Worm (Caenorhabditis elegans) whole organism, early embryonic: ENCODE results near the gene K05B2.2.

Source experiments
- B0310.2 ChIP-seq: sonication (generic microtip); optimal IDR thresholded peaks from 2 replicates; lab custom pipeline; 2016; ENCODE audit warnings: mild to moderate bottlenecking, missing genetic modification characterization, missing compliant biosample characterization
- F13C5.2 ChIP-seq: sonication (generic microtip); optimal IDR thresholded peaks from 2 replicates; lab custom pipeline; 2017; ENCODE audit warnings: mild to moderate bottlenecking, missing genetic modification characterization, inconsistent platforms, missing compliant biosample characterization
- aly-1 ChIP-seq: sonication (generic microtip); optimal IDR thresholded peaks from 2 replicates; lab custom pipeline; 2016; ENCODE audit warnings: missing genetic modification characterization, missing compliant biosample characterization
- ama-1 ChIP-seq: fragments of 150-350 bp; optimal IDR thresholded peaks from 2 replicates; lab custom pipeline; 2014
- ceh-13 ChIP-seq: fragments of 200-800 bp; sonication (Bioruptor generic); optimal IDR thresholded peaks from 2 replicates; lab custom pipeline; 2018; ENCODE audit warnings: mild to moderate bottlenecking, missing genetic modification characterization, missing compliant biosample characterization
- ceh-36 ChIP-seq: sonication (generic microtip); optimal IDR thresholded peaks from 2 replicates; lab custom pipeline; 2016; ENCODE audit warnings: missing genetic modification characterization, inconsistent platforms, missing compliant biosample characterization
- ets-7 ChIP-seq: sonication (generic microtip); optimal IDR thresholded peaks from 2 replicates; lab custom pipeline; 2016; ENCODE audit warnings: missing genotype, missing genetic modification characterization, missing compliant biosample characterization
- flt-1 ChIP-seq: fragments of 200-800 bp; sonication (Bioruptor generic); IDR thresholded peaks from 2 replicates; pipeline ENCODE4 v1.3.6; 2022; ENCODE audit warnings: missing genetic modification characterization, missing compliant biosample characterization
- hmbx-1 ChIP-seq: sonication (generic microtip); optimal IDR thresholded peaks from 2 replicates; lab custom pipeline; 2016; ENCODE audit warnings: mild to moderate bottlenecking, missing genetic modification characterization, missing compliant biosample characterization
- hmg-4 ChIP-seq: fragments of 200-800 bp; sonication (Bioruptor generic); optimal IDR thresholded peaks from 2 replicates; lab custom pipeline; 2018; ENCODE audit warnings: mild to moderate bottlenecking, missing genetic modification characterization, missing compliant biosample characterization
- hnd-1 ChIP-seq: sonication (generic microtip); optimal IDR thresholded peaks from 2 replicates; lab custom pipeline; 2016; ENCODE audit warnings: missing genetic modification characterization, missing compliant biosample characterization
- pes-1 ChIP-seq: fragments of 200-800 bp; sonication (Bioruptor generic); IDR thresholded peaks from 2 replicates; pipeline ENCODE4 v1.3.6; 2022; ENCODE audit warnings: missing genetic modification reagents, missing genetic modification characterization, missing compliant biosample characterization
- scrt-1 ChIP-seq: fragments of 200-800 bp; sonication (Bioruptor generic); IDR thresholded peaks from 2 replicates; pipeline ENCODE4 v1.3.6; 2022; ENCODE audit warnings: missing genetic modification characterization, missing compliant biosample characterization
- sea-1 ChIP-seq: fragments of 200-800 bp; sonication (Bioruptor generic); conservative IDR thresholded peaks from 2 replicates; pipeline ENCODE4 v1.3.6; 2022; ENCODE audit warnings: missing genetic modification characterization, missing compliant biosample characterization
- tbx-11 ChIP-seq: fragments of 200-800 bp; sonication (Bioruptor generic); IDR thresholded peaks from 2 replicates; pipeline ENCODE4 v1.3.6; 2022; ENCODE audit warnings: missing genetic modification characterization, missing compliant biosample characterization
- tbx-37 ChIP-seq: fragments of 200-800 bp; sonication (Bioruptor generic); conservative IDR thresholded peaks from 2 replicates; pipeline ENCODE4 v1.3.6; 2022; ENCODE audit warnings: missing genetic modification reagents, missing genetic modification characterization, missing compliant biosample characterization
- tra-4 ChIP-seq: sonication (generic microtip); optimal IDR thresholded peaks from 2 replicates; lab custom pipeline; 2017; ENCODE audit warnings: missing genetic modification characterization, missing compliant biosample characterization

K05B2.2 gene

ce11 chrX:4905804-4906203, at the start of gene K05B2.2:
Gene K05B2.2 (plus strand): TSS chrX:4906081.
- no peak for TF ChIP-seq F13C5.2 (tag; lab: Kevin White, UChicago)
- TF ChIP-seq aly-1 (tag; lab: Kevin White, UChicago) = no peak
- no peak for TF ChIP-seq tbx-37
- no peak for TF ChIP-seq flt-1 (GFP tag; lab: Robert Waterston, UW)
- no peak for TF ChIP-seq ceh-36 (tag; lab: Kevin White, UChicago)
- TF ChIP-seq scrt-1 (GFP tag; lab: Robert Waterston, UW) = no peak

DNA sequence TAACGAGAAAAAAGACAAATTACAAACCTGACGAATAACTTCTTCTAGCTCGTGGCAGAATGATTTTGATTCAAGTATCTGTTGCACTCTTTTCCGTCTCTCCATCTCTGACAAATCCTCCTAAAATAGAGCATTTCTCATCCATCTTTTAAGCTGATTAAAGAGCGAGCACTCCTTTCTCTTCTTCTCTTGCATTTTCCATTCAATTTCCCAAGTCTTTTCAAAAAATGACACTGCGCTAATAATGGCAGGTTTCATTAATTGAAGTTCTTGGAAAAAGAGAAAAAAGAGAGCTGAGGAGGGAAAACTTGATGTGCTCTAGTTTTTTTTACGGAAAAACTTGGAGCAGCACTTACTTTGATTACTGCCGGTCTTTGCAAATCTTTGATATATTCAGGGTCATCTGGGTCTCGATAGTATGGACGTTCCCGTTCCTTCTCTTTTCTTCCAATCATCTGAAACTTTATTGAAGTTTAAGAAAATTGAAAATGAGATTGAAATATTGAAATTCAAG, 46.2 kb upstream of the K05B2.2 start, which contains the start of gene add-1:
Gene add-1, minus strand, starts transcription at position 464 of the 514 bp plus-strand sequence.
- TF ChIP-seq pes-1 (GFP tag; lab: Robert Waterston, UW) (no peak), B0310.2 (tag; lab: Kevin White, UChicago) (no peak), ceh-13 (GFP tag; lab: Kevin White, UChicago) (no peak), ceh-36 (tag; lab: Kevin White, UChicago) (no peak), ets-7 (no peak)

- TF ChIP-seq ets-7 = no peak
- TF ChIP-seq pes-1 (GFP tag; lab: Robert Waterston, UW) = no peak
- no peak for TF ChIP-seq aly-1 (tag; lab: Kevin White, UChicago)
- TF ChIP-seq sea-1 (GFP tag; lab: Robert Waterston, UW) = no peak
- no peak for TF ChIP-seq ceh-36 (tag; lab: Kevin White, UChicago)
- TF ChIP-seq B0310.2 (tag; lab: Kevin White, UChicago) = no peak
- TF ChIP-seq tra-4 (tag; lab: Kevin White, UChicago) = no peak
- no peak for TF ChIP-seq hnd-1 (tag; lab: Kevin White, UChicago)
Measured at ce11 chrX:4861413-4861812, 44.5 kb upstream of the K05B2.2 start.

DNA sequence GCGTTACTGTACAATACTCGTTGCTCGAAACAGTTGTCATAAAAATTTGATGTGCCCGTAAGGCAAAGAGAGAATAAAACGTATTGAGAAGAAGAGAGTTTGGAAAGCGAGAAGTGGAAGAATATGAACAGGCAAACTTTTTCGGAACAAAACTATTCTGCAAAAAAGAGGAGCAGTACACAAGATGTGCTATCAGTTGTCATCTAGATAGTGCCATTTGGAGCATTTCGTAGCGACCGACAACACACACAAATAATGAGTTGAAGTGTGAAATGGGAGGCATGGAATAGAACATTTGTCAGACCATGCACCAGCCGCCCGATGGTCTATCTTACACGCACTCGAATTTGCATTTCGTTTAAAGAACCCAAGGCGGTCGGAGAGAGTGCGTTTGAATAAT, 43.8 kb upstream of the K05B2.2 start:
- TF ChIP-seq ceh-36 (tag; lab: Kevin White, UChicago) = no peak
- TF ChIP-seq hmg-4 = no peak
- no peak for TF ChIP-seq pes-1 (GFP tag; lab: Robert Waterston, UW)
- TF ChIP-seq ets-7 = no peak
- no peak for TF ChIP-seq scrt-1 (GFP tag; lab: Robert Waterston, UW)
- no peak for TF ChIP-seq tra-4 (tag; lab: Kevin White, UChicago)
- no peak for TF ChIP-seq hnd-1 (tag; lab: Kevin White, UChicago)
- TF ChIP-seq tbx-37 = no peak
- no peak for TF ChIP-seq hmbx-1 (tag; lab: Kevin White, UChicago)
- TF ChIP-seq B0310.2 (tag; lab: Kevin White, UChicago) = no peak
- no peak for TF ChIP-seq F13C5.2 (tag; lab: Kevin White, UChicago)
- TF ChIP-seq ama-1 (lab: Kevin White, UChicago) = no peak
- TF ChIP-seq sea-1 (GFP tag; lab: Robert Waterston, UW) = no peak
- no peak for TF ChIP-seq ceh-13 (GFP tag; lab: Kevin White, UChicago)
- TF ChIP-seq tbx-11 (GFP tag; lab: Robert Waterston, UW) = no peak
- TF ChIP-seq aly-1 (tag; lab: Kevin White, UChicago) = no peak
- TF ChIP-seq flt-1 (GFP tag; lab: Robert Waterston, UW) = no peak

DNA sequence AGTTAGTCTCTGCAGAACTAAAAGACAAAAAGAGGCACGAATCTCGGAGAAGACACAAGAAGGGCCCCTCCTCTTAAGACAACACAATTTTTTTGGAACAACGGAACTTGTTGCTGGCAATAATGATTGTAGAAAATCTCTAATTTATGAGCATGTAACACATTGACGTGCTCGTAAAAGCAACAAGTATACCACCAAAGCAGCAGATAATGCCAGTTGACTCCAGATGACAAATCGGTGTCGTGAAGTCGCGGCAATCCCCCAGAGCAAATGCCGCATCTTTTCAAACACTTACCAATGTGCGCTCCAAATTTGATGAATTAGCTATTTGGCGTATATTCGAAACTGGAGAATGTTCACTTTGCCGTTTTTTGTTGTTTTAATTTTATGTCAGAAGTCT, 41.7 kb upstream of the K05B2.2 start:
- TF ChIP-seq pes-1 (GFP tag; lab: Robert Waterston, UW) = no peak
- TF ChIP-seq F13C5.2 (tag; lab: Kevin White, UChicago) = no peak
- TF ChIP-seq hnd-1 (tag; lab: Kevin White, UChicago) = no peak
- TF ChIP-seq tbx-11 (GFP tag; lab: Robert Waterston, UW) = no peak
- TF ChIP-seq aly-1 (tag; lab: Kevin White, UChicago) = no peak
- no peak for TF ChIP-seq B0310.2 (tag; lab: Kevin White, UChicago)

DNA sequence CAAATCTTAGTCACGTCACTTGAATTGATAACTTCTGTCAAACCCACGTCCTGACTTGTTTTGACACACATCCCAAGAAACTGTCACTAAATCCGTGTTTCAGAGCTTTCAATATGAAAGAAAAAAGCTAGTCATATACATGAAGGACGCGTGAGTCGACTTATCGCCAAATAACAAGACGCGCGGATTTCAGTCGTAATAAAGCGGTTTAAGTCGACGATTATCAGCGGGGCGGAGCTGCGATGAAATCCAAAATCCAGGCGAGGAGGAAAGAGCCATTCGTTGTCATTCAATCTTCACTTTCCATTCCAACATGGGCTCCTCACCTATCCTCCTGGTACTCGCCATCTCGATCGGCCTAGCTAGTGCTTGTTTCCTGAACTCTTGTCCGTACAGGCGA, 40.1 kb upstream of the K05B2.2 start, which contains the start of gene ntc-1:
Gene ntc-1, plus strand, starts transcription at position 301 of the 400 bp plus-strand sequence.
- TF ChIP-seq hnd-1 (tag; lab: Kevin White, UChicago) = no peak
- TF ChIP-seq sea-1 (GFP tag; lab: Robert Waterston, UW) = no peak
- no peak for TF ChIP-seq ceh-36 (tag; lab: Kevin White, UChicago)
- no peak for TF ChIP-seq scrt-1 (GFP tag; lab: Robert Waterston, UW)
- no peak for TF ChIP-seq aly-1 (tag; lab: Kevin White, UChicago)
- no peak for TF ChIP-seq ceh-13 (GFP tag; lab: Kevin White, UChicago)
- TF ChIP-seq tbx-37 = no peak
- TF ChIP-seq tbx-11 (GFP tag; lab: Robert Waterston, UW) = no peak
- TF ChIP-seq ets-7 = no peak
- TF ChIP-seq pes-1 (GFP tag; lab: Robert Waterston, UW) = no peak
- no peak for TF ChIP-seq hmg-4
- TF ChIP-seq ama-1 (lab: Kevin White, UChicago) = no peak
- no peak for TF ChIP-seq B0310.2 (tag; lab: Kevin White, UChicago)

DNA sequence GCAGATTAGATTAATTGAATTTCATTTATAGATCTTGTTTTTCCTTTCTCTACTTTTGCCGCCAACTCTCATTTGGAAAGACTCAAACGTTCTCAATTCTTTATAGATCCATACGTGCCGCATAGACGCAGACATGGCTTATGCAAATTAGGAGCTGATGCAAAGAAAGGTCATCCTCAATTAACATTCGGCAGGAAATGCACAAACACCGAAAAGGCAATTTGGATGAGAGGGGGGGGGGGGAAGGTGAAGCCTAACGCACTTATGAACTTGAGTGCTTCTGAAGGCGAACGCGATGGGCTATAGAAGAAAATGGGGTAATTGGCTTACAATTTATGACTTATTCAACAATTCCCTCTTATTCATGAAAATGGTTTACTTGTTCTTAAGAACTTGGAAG, 36.3 kb upstream of the K05B2.2 start:
- TF ChIP-seq aly-1 (tag; lab: Kevin White, UChicago) (no peak), B0310.2 (tag; lab: Kevin White, UChicago) (no peak), flt-1 (GFP tag; lab: Robert Waterston, UW) (peak; percentile 3; the same call in 1 of the 2 replicates), scrt-1 (GFP tag; lab: Robert Waterston, UW) (no peak)

ce11 chrX:4870683-4871082, 35.2 kb upstream of the K05B2.2 start:
- TF ChIP-seq ets-7 (no peak), hnd-1 (tag; lab: Kevin White, UChicago) (no peak), hmg-4 (no peak), tra-4 (tag; lab: Kevin White, UChicago) (no peak), tbx-37 (no peak), ceh-13 (GFP tag; lab: Kevin White, UChicago) (no peak), tbx-11 (GFP tag; lab: Robert Waterston, UW) (no peak), pes-1 (GFP tag; lab: Robert Waterston, UW) (no peak), hmbx-1 (tag; lab: Kevin White, UChicago) (no peak), B0310.2 (tag; lab: Kevin White, UChicago) (no peak), ama-1 (lab: Kevin White, UChicago) (no peak), aly-1 (tag; lab: Kevin White, UChicago) (no peak), scrt-1 (GFP tag; lab: Robert Waterston, UW) (no peak), sea-1 (GFP tag; lab: Robert Waterston, UW) (no peak), flt-1 (GFP tag; lab: Robert Waterston, UW) (no peak), F13C5.2 (tag; lab: Kevin White, UChicago) (no peak)
